Worm (Caenorhabditis elegans) whole organism, L4/young adult: Measurements from ENCODE around the gene svh-5.

Experiments
- W03F9.2 ChIP-seq: fragments of 150-350 bp; optimal IDR thresholded peaks from 2 replicates; lab custom pipeline; 2014; ENCODE audit warnings: missing biosample characterization, missing genetic modification characterization
- dao-5 ChIP-seq: sonication (generic microtip); optimal IDR thresholded peaks from 2 replicates; lab custom pipeline; 2016; ENCODE audit warnings: missing genotype, missing genetic modification characterization, moderate library complexity, missing compliant biosample characterization
- him-1 ChIP-seq: sonication (generic microtip); optimal IDR thresholded peaks from 2 replicates; lab custom pipeline; 2016; ENCODE audit warnings: missing genotype, missing genetic modification reagents, missing genetic modification characterization, missing compliant biosample characterization

DNA sequence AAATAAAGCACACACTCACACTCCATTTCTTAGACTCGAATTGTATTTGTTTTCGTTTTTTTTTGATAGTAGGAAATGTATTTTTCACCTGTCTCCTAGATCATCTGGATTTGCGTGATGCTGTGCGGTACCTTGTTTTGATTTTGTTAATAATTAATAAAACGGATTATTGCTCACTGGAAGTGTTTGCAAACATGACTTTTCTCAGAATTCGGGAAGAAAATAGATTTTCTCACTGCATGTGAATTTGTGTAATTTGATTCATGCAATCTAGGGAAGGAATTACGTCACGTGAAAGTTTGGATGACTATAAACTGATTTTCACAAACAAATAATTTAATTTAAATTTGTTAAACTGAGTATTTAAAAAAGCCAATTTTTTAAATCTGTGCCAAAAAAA, 33.7 kb downstream of the svh-5 start:
- TF ChIP-seq dao-5 (tag; lab: Kevin White, UChicago) (no peak), W03F9.2 (no peak), him-1 (tag; lab: Kevin White, UChicago) (no peak)
